Fruit fly (Drosophila melanogaster): ENCODE data around the gene Xrcc2.
A peak's percentile ranks its signal among the peaks of the same experiment; 100 is the strongest.

DNA sequence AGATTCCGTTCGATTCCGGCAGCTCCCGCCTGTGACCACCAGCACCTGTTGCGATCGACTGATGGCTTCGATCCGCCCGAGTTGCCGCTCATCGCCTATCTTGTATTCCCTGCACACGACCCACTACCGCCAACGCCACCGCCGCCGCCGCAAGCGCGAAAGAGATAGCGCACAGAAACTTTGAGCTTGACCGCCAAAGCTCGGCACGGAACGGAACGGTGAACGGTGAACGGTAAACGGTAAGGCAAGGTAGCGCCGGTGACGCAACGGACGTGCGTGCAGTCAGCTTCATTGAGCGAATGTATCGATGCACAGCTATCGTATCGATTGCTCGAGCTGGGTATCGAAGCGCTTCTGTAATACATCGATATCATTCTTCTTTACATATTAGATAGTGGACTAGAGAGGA lies 12.3 kb downstream of the Xrcc2 start, which contains the start of gene Ggt-1:
- no peak for TF ChIP-seq CG11617 (GFP tag; optimal IDR thresholded peaks at IDR 0.05)
- TF ChIP-seq Mnt (GFP tag; optimal IDR thresholded peaks at IDR 0.05), result peak; percentile 46
